Worm (Caenorhabditis elegans) whole organism, dauer: ENCODE data around the gene Y41E3.13.

Experiments used
- unc-62 ChIP-seq: sonication (generic microtip); optimal IDR thresholded peaks from 2 replicates; lab custom pipeline; 2017; ENCODE audit warnings: missing biosample characterization, missing genetic modification reagents, missing genetic modification characterization

The Y41E3.13 gene

ce11 chrIV:15039477-15039876 is 18.6 kb upstream of the Y41E3.13 start, which contains the start of gene hrpu-1:
Gene hrpu-1 (plus strand): TSS chrIV:15039616.
- no peak for TF ChIP-seq unc-62 (GFP tag; lab: Kevin White, UChicago)

ce11 chrIV:15041124-15041523 is 17.0 kb upstream of the Y41E3.13 start:
- TF ChIP-seq unc-62 (GFP tag; lab: Kevin White, UChicago), result no peak

- TF ChIP-seq unc-62 (GFP tag; lab: Kevin White, UChicago), result no peak
Observed at ce11 chrIV:15042159-15042936, 15.7 kb upstream of the Y41E3.13 start.

- no peak for TF ChIP-seq unc-62 (GFP tag; lab: Kevin White, UChicago)
Observed at ce11 chrIV:15046162-15046561, 11.9 kb upstream of the Y41E3.13 start.

ce11 chrIV:15049288-15050094 is 8.6 kb upstream of the Y41E3.13 start:
- TF ChIP-seq unc-62 (GFP tag; lab: Kevin White, UChicago), result no peak

ce11 chrIV:15051045-15051444 is 7.0 kb upstream of the Y41E3.13 start:
- TF ChIP-seq unc-62 (GFP tag; lab: Kevin White, UChicago), result no peak

- no peak for TF ChIP-seq unc-62 (GFP tag; lab: Kevin White, UChicago)
Observed at ce11 chrIV:15053271-15053670, 4.8 kb upstream of the Y41E3.13 start, which contains the start of gene srt-47. Gene srt-47 (minus strand): TSS chrIV:15053371.

- TF ChIP-seq unc-62 (GFP tag; lab: Kevin White, UChicago), result no peak
Observed at ce11 chrIV:15056081-15056586, 2.0 kb upstream of the Y41E3.13 start, which contains the start of gene Y41E3.19. Gene Y41E3.19 (plus strand): TSS chrIV:15056131.

- no peak for TF ChIP-seq unc-62 (GFP tag; lab: Kevin White, UChicago)
Observed at ce11 chrIV:15063789-15064188, 5.7 kb downstream of the Y41E3.13 start.

ce11 chrIV:15065653-15066052 is 7.6 kb downstream of the Y41E3.13 start, which contains the start of gene Y41E3.18:
Gene Y41E3.18 (minus strand): TSS chrIV:15065753.
- TF ChIP-seq unc-62 (GFP tag; lab: Kevin White, UChicago), result no peak

ce11 chrIV:15068818-15069217 is 10.7 kb downstream of the Y41E3.13 start, which contains the start of gene srt-48:
Gene srt-48 (minus strand): TSS chrIV:15068918.
- TF ChIP-seq unc-62 (GFP tag; lab: Kevin White, UChicago), result no peak

ce11 chrIV:15074392-15074791 is 16.3 kb downstream of the Y41E3.13 start, which contains the start of gene srt-50:
Gene srt-50 (plus strand): TSS chrIV:15074692.
- TF ChIP-seq unc-62 (GFP tag; lab: Kevin White, UChicago), result no peak

ce11 chrIV:15098294-15098693 is 40.2 kb downstream of the Y41E3.13 start, which contains the start of gene srt-49:
Gene srt-49 (minus strand): TSS chrIV:15098394.
- TF ChIP-seq unc-62 (GFP tag; lab: Kevin White, UChicago), result no peak

- no peak for TF ChIP-seq unc-62 (GFP tag; lab: Kevin White, UChicago)
Observed at ce11 chrIV:15103224-15103679, 45.2 kb downstream of the Y41E3.13 start, which contains the start of gene srt-44. Gene srt-44 (plus strand): TSS chrIV:15103629.

ce11 chrIV:15107218-15107617 is 49.1 kb downstream of the Y41E3.13 start:
- TF ChIP-seq unc-62 (GFP tag; lab: Kevin White, UChicago), result no peak
